Fruit fly (Drosophila melanogaster) whole organism, embryonic: Measurements from ENCODE around the gene Ddc.
A peak's percentile ranks its signal among the peaks of the same experiment; 100 is the strongest.

ENCODE experiments used
- CG10565 ChIP-seq: fragments of 200-800 bp; sonication (Bioruptor generic); optimal IDR thresholded peaks from 3 replicates; lab custom pipeline; 2016; ENCODE audit warnings: missing biosample characterization, mild to moderate bottlenecking, missing genetic modification characterization
- CG14014 ChIP-seq: fragments of 200-800 bp; sonication (Bioruptor generic); IDR thresholded peaks from 2 replicates; pipeline ENCODE4 v1.3.6; 2022; ENCODE audit warnings: missing biosample characterization, missing genetic modification characterization
- CG4820 ChIP-seq: fragments of 200-800 bp; sonication (Bioruptor generic); optimal IDR thresholded peaks from 3 replicates; lab custom pipeline; 2016; ENCODE audit warnings: missing biosample characterization, missing genetic modification characterization
- amos ChIP-seq: fragments of 200-800 bp; sonication (Bioruptor generic); IDR thresholded peaks from 2 replicates; pipeline ENCODE4 v1.3.6; 2022; ENCODE audit warnings: missing biosample characterization, missing genetic modification characterization; ENCODE audit not compliant: partially characterized antibody

DNA sequence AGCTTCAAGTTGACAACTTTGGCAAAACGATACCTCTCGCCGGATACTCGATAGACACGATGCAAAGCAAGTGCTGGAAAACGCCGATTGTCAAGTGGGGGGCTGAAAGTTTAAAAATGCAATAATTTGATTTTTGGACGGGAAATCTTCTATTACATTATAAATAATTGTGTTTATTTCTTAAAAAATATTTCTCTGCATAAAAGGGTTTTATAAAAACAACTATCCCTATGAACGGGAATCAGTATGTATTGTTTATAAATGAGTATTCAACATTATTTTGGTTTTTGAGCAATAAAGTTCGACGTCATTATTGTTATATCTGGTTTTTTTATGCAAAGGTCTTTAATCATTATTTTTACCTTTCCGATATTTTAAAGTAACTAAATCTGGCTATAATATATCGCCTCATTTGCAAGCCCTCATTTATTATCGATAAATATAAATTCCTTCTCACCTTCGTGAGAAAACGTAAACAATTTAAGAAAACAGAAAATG is 11.8 kb upstream of the Ddc start, which contains the start of the genes AsnRS and DCTN6-p27:
- TF ChIP-seq CG14014 (GFP tag; lab: Robert Waterston, UW) (peak; percentile 65), CG4820 (peak; percentile 77), amos (GFP tag; lab: Robert Waterston, UW) (peak; percentile 70; the same call in 1 of the 2 replicates), CG10565 (GFP tag; lab: Kevin White, UChicago) (no peak)
